Worm (Caenorhabditis elegans): ENCODE data around the gene C05B5.2.

DNA sequence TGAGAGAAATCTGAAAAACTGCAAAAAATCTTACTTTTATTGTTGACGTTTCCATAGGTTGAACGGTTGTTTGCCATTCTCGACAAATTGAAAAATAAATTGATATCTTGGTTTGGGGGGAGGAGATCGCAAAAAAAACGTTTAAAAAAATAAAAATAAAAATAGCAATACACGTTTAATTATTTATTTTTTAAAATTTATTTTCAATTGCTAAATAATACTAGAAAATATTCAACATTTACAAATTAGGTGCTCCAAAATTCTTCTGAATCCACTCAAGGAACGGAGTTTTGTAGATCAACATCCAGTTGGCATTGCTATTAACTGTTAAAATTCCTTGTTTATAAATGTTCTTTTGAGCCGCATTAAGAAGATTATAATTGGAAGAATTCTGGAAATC, 39.7 kb upstream of the C05B5.2 start, which contains the start of gene T16G12.7:
- TF ChIP-seq jun-1 (tag; optimal IDR thresholded peaks at IDR 0.05), result no peak
- TF ChIP-seq unc-62 (GFP tag; optimal IDR thresholded peaks at IDR 0.05 in 1 of 2), result no peak
- TF ChIP-seq unc-62 (tag; optimal IDR thresholded peaks at IDR 0.05), result no peak
- TF ChIP-seq nhr-76 (tag; optimal IDR thresholded peaks at IDR 0.05), result no peak
- TF ChIP-seq lin-38 (GFP tag; IDR thresholded peaks at IDR 0.05), result no peak
- TF ChIP-seq mdl-1 (tag; optimal IDR thresholded peaks at IDR 0.05), result no peak
- no peak for TF ChIP-seq sdz-12 (GFP tag; optimal IDR thresholded peaks at IDR 0.05)
- no peak for TF ChIP-seq lin-39 (tag; optimal IDR thresholded peaks at IDR 0.05)
- TF ChIP-seq mep-1 (tag; optimal IDR thresholded peaks at IDR 0.05), result no peak
- no peak for TF ChIP-seq snpc-4 (tag; optimal IDR thresholded peaks at IDR 0.05)
- no peak for TF ChIP-seq skn-1 (tag; optimal IDR thresholded peaks at IDR 0.05)
- no peak for TF ChIP-seq saeg-2 (GFP tag; IDR thresholded peaks at IDR 0.05)
- TF ChIP-seq aly-2 (tag; optimal IDR thresholded peaks at IDR 0.05), result no peak
- no peak for TF ChIP-seq nhr-237 (tag; optimal IDR thresholded peaks at IDR 0.05)
